Worm (Caenorhabditis elegans) whole organism, L2 larva: ENCODE data around the gene tmem-258.

ENCODE experiments used
- lsy-2 ChIP-seq, 2 experiments: fragments of 150-350 bp in 1 of 2; sonication (generic microtip) in 1 of 2; optimal IDR thresholded peaks; 2 replicates each; lab custom pipeline; 2014 to 2017; ENCODE audit warnings: missing biosample characterization in 2 of 2, missing genetic modification characterization in 2 of 2
- snpc-4 ChIP-seq: fragments of 150-350 bp; optimal IDR thresholded peaks from 2 replicates; lab custom pipeline; 2014; ENCODE audit warnings: missing biosample characterization, missing genetic modification characterization
- zag-1 ChIP-seq: fragments of 150-350 bp; optimal IDR thresholded peaks from 2 replicates; lab custom pipeline; 2014; ENCODE audit warnings: missing biosample characterization, missing genetic modification characterization

- TF ChIP-seq snpc-4 (no peak), zag-1 (tag; lab: Kevin White, UChicago) (no peak), lsy-2 (tag; optimal IDR thresholded peaks at IDR 0.05; lab: Kevin White, UChicago) (no peak)
Measured at ce11 chrV:7096129-7096730, 33.3 kb downstream of the tmem-258 start.
